Fruit fly (Drosophila melanogaster) whole organism, embryonic: ENCODE data around the gene slp1.

ENCODE experiments used
- CG11456 ChIP-seq: fragments of 200-800 bp; sonication (Bioruptor generic); IDR thresholded peaks from 3 replicates; pipeline ENCODE4 v1.3.6; 2022; ENCODE audit warnings: missing biosample characterization, missing genetic modification characterization
- CG15269 ChIP-seq: fragments of 200-800 bp; sonication (Bioruptor generic); optimal IDR thresholded peaks from 2 replicates; lab custom pipeline; 2018; ENCODE audit warnings: missing biosample characterization, mild to moderate bottlenecking, missing genetic modification characterization, moderate library complexity
- CG15696 ChIP-seq: fragments of 200-800 bp; sonication (Bioruptor generic); optimal IDR thresholded peaks from 2 replicates; lab custom pipeline; 2019; ENCODE audit warnings: missing biosample characterization, mild to moderate bottlenecking, missing genetic modification characterization, moderate library complexity
- CG16863 ChIP-seq: fragments of 200-800 bp; sonication (Bioruptor generic); optimal IDR thresholded peaks from 3 replicates; lab custom pipeline; 2016; ENCODE audit warnings: missing biosample characterization, missing genetic modification characterization
- CG17802 ChIP-seq: fragments of 200-800 bp; sonication (Bioruptor generic); optimal IDR thresholded peaks from 2 replicates; lab custom pipeline; 2018; ENCODE audit warnings: missing biosample characterization, mild to moderate bottlenecking, missing genetic modification characterization, moderate library complexity
- CG18262 ChIP-seq: fragments of 200-800 bp; optimal IDR thresholded peaks from 3 replicates; lab custom pipeline; 2019; ENCODE audit warnings: missing biosample characterization, mild to moderate bottlenecking, missing genetic modification characterization, moderate library complexity
- CG18599 ChIP-seq: fragments of 200-800 bp; sonication (Bioruptor generic); optimal IDR thresholded peaks from 3 replicates; lab custom pipeline; 2017; ENCODE audit warnings: missing biosample characterization, missing genetic modification characterization, mild to moderate bottlenecking, moderate library complexity, missing genetic modification reagents
- CG2889 ChIP-seq: fragments of 200-800 bp; sonication (Bioruptor generic); IDR thresholded peaks from 3 replicates; pipeline ENCODE4 v1.3.6; 2022; ENCODE audit warnings: missing biosample characterization, missing genetic modification characterization
- CG31388 ChIP-seq: fragments of 200-800 bp; sonication (Bioruptor generic); optimal IDR thresholded peaks from 2 replicates; lab custom pipeline; 2016; ENCODE audit warnings: missing biosample characterization, missing genetic modification characterization
- CG4854 ChIP-seq: fragments of 200-800 bp; sonication (Bioruptor generic); optimal IDR thresholded peaks from 2 replicates; lab custom pipeline; 2016; ENCODE audit warnings: missing biosample characterization, missing genetic modification characterization, inconsistent platforms
- CG7372 ChIP-seq: fragments of 200-800 bp; sonication (Bioruptor generic); IDR thresholded peaks from 2 replicates; pipeline ENCODE4 v1.3.6; 2022; ENCODE audit warnings: missing biosample characterization, missing genetic modification characterization
- CG7745 ChIP-seq: fragments of 200-800 bp; sonication (Bioruptor generic); optimal IDR thresholded peaks from 2 replicates; lab custom pipeline; 2018; ENCODE audit warnings: missing biosample characterization, mild to moderate bottlenecking, missing genetic modification characterization, moderate library complexity
- CG7987 ChIP-seq: fragments of 200-800 bp; sonication (Bioruptor generic); optimal IDR thresholded peaks from 2 replicates; lab custom pipeline; 2018; ENCODE audit warnings: missing biosample characterization, mild to moderate bottlenecking, missing genetic modification characterization, moderate library complexity
- CG8388 ChIP-seq: fragments of 200-800 bp; sonication (Bioruptor generic); optimal IDR thresholded peaks from 2 replicates; lab custom pipeline; 2019; ENCODE audit warnings: missing biosample characterization, mild to moderate bottlenecking, missing genetic modification characterization, moderate library complexity
- CG9727 ChIP-seq: fragments of 200-800 bp; sonication (Bioruptor generic); optimal IDR thresholded peaks from 3 replicates; lab custom pipeline; 2017; ENCODE audit warnings: missing biosample characterization, mild to moderate bottlenecking, missing genetic modification characterization
- Chrac-16 ChIP-seq: fragments of 200-800 bp; sonication (Bioruptor generic); optimal IDR thresholded peaks from 3 replicates; lab custom pipeline; 2016; ENCODE audit warnings: missing biosample characterization, missing genetic modification characterization
- Dip3 ChIP-seq: fragments of 200-800 bp; sonication (Bioruptor generic); optimal IDR thresholded peaks from 3 replicates; lab custom pipeline; 2016; ENCODE audit warnings: missing biosample characterization, missing genetic modification characterization
- Fer2 ChIP-seq: fragments of 200-800 bp; sonication (Bioruptor generic); optimal IDR thresholded peaks from 2 replicates; lab custom pipeline; 2018; ENCODE audit warnings: missing biosample characterization, mild to moderate bottlenecking, missing genetic modification characterization, moderate library complexity
- Fer3 ChIP-seq: fragments of 200-800 bp; sonication (Bioruptor generic); optimal IDR thresholded peaks from 2 replicates; lab custom pipeline; 2018; ENCODE audit warnings: missing biosample characterization, mild to moderate bottlenecking, missing genetic modification characterization, moderate library complexity
- HLH54F ChIP-seq: fragments of 200-800 bp; sonication (Bioruptor generic); optimal IDR thresholded peaks from 3 replicates; lab custom pipeline; 2016; ENCODE audit warnings: missing biosample characterization, missing genetic modification characterization
- Hmx ChIP-seq: fragments of 200-800 bp; sonication (Bioruptor generic); optimal IDR thresholded peaks from 2 replicates; lab custom pipeline; 2016; ENCODE audit warnings: missing biosample characterization, missing genetic modification characterization
- Sox100B ChIP-seq: fragments of 200-800 bp; sonication (Bioruptor generic); optimal IDR thresholded peaks from 3 replicates; lab custom pipeline; 2018; ENCODE audit warnings: missing biosample characterization, mild to moderate bottlenecking, missing genetic modification characterization
- TFAM ChIP-seq: fragments of 200-800 bp; sonication (Bioruptor generic); optimal IDR thresholded peaks from 2 replicates; lab custom pipeline; 2017; ENCODE audit warnings: missing biosample characterization, missing genetic modification characterization, inconsistent platforms
- Trl ChIP-seq, 3 experiments: fragments of >200 bp in 2 of 3; fragments of 200-800 bp in 1 of 3; sonication (Bioruptor generic) in 1 of 3; optimal IDR thresholded peaks; 2 replicates in 1 of 3; 3 replicates in 2 of 3; lab custom pipeline; 2016 to 2017; ENCODE audit warnings: missing biosample characterization in 1 of 3, missing genetic modification characterization in 1 of 3
- YL-1 ChIP-seq: fragments of 200-800 bp; sonication (Bioruptor generic); optimal IDR thresholded peaks from 3 replicates; lab custom pipeline; 2017; ENCODE audit warnings: missing biosample characterization, mild to moderate bottlenecking, missing genetic modification characterization
- ap ChIP-seq: fragments of 200-800 bp; sonication (Bioruptor generic); IDR thresholded peaks from 2 replicates; pipeline ENCODE4 v1.3.6; 2022; ENCODE audit warnings: missing biosample characterization, missing genetic modification characterization
- az2 ChIP-seq: fragments of 200-800 bp; sonication (Bioruptor generic); optimal IDR thresholded peaks from 3 replicates; lab custom pipeline; 2016; ENCODE audit warnings: missing biosample characterization, missing genetic modification characterization
- croc ChIP-seq: fragments of 200-800 bp; sonication (Bioruptor generic); conservative IDR thresholded peaks from 3 replicates; pipeline ENCODE4 v1.3.6; 2022; ENCODE audit warnings: missing biosample characterization, missing genetic modification characterization
- da ChIP-seq: fragments of 200-800 bp; sonication (Bioruptor generic); optimal IDR thresholded peaks from 2 replicates; lab custom pipeline; 2016; ENCODE audit warnings: missing biosample characterization, missing genetic modification characterization
- dati ChIP-seq: fragments of 200-800 bp; sonication (Bioruptor generic); IDR thresholded peaks from 2 replicates; pipeline ENCODE4 v1.3.6; 2022; ENCODE audit warnings: missing biosample characterization, missing genetic modification characterization
- disco-r ChIP-seq: fragments of 200-800 bp; sonication (Bioruptor generic); optimal IDR thresholded peaks from 2 replicates; lab custom pipeline; 2016; ENCODE audit warnings: missing biosample characterization, missing genetic modification characterization
- dpn ChIP-seq, 2 experiments: fragments of 200-800 bp; sonication (Bioruptor generic); optimal IDR thresholded peaks; 3 replicates each; lab custom pipeline; 2016; ENCODE audit warnings: missing biosample characterization in 2 of 2, missing genetic modification characterization in 2 of 2
- exex ChIP-seq: fragments of 200-800 bp; sonication (Bioruptor generic); optimal IDR thresholded peaks from 4 replicates; lab custom pipeline; 2018; ENCODE audit warnings: missing biosample characterization, mild to moderate bottlenecking, missing genetic modification characterization, moderate library complexity
- fd64A ChIP-seq: fragments of 200-800 bp; sonication (Bioruptor generic); optimal IDR thresholded peaks from 3 replicates; lab custom pipeline; 2018; ENCODE audit warnings: missing biosample characterization, mild to moderate bottlenecking, missing genetic modification characterization
- fd96Cb ChIP-seq: fragments of 200-800 bp; sonication (Bioruptor generic); optimal IDR thresholded peaks from 2 replicates; lab custom pipeline; 2018; ENCODE audit warnings: missing biosample characterization, mild to moderate bottlenecking, missing genetic modification characterization, moderate library complexity
- gro ChIP-seq: fragments of 200-800 bp; sonication (Bioruptor generic); optimal IDR thresholded peaks from 2 replicates; lab custom pipeline; 2016; ENCODE audit warnings: missing biosample characterization, missing genetic modification characterization
- gsb-n ChIP-seq: fragments of 200-800 bp; sonication (Bioruptor generic); optimal IDR thresholded peaks from 3 replicates; lab custom pipeline; 2018; ENCODE audit warnings: missing biosample characterization, mild to moderate bottlenecking, missing genetic modification characterization
- gt ChIP-seq: fragments of 200-800 bp; sonication (Bioruptor generic); IDR thresholded peaks from 2 replicates; pipeline ENCODE4 v1.3.6; 2022; ENCODE audit warnings: missing biosample characterization, missing genetic modification characterization
- ken ChIP-seq: fragments of 200-800 bp; sonication (Bioruptor generic); IDR thresholded peaks from 3 replicates; pipeline ENCODE4 v1.3.6; 2022; ENCODE audit warnings: missing biosample characterization, missing genetic modification characterization
- kni ChIP-seq: fragments of 200-800 bp; sonication (Bioruptor generic); optimal IDR thresholded peaks from 3 replicates; lab custom pipeline; 2017; ENCODE audit warnings: mild to moderate bottlenecking, missing biosample characterization, missing genetic modification reagents, missing genetic modification characterization
- lbe ChIP-seq: fragments of 200-800 bp; sonication (Bioruptor generic); optimal IDR thresholded peaks from 2 replicates; lab custom pipeline; 2016; ENCODE audit warnings: missing biosample characterization, mild to moderate bottlenecking, missing genetic modification characterization
- maf-S ChIP-seq: fragments of 200-800 bp; sonication (Bioruptor generic); optimal IDR thresholded peaks from 2 replicates; lab custom pipeline; 2016; ENCODE audit warnings: missing biosample characterization, missing genetic modification characterization
- nerfin-1 ChIP-seq: fragments of 200-800 bp; sonication (Bioruptor generic); optimal IDR thresholded peaks from 3 replicates; lab custom pipeline; 2019; ENCODE audit warnings: missing biosample characterization, mild to moderate bottlenecking, missing genetic modification characterization, moderate library complexity
- oc ChIP-seq: fragments of 200-800 bp; sonication (Bioruptor generic); optimal IDR thresholded peaks from 2 replicates; lab custom pipeline; 2018; ENCODE audit warnings: missing biosample characterization, mild to moderate bottlenecking, missing genetic modification characterization, moderate library complexity
- pita ChIP-seq: fragments of 200-800 bp; sonication (Bioruptor generic); optimal IDR thresholded peaks from 2 replicates; lab custom pipeline; 2017; ENCODE audit warnings: missing biosample characterization, mild to moderate bottlenecking, missing genetic modification characterization
- pum ChIP-seq: fragments of 200-800 bp; sonication (Bioruptor generic); optimal IDR thresholded peaks from 2 replicates; lab custom pipeline; 2016; ENCODE audit warnings: missing biosample characterization, missing genetic modification characterization
- salm ChIP-seq: fragments of 200-800 bp; sonication (Bioruptor generic); optimal IDR thresholded peaks from 2 replicates; lab custom pipeline; 2018; ENCODE audit warnings: missing biosample characterization, mild to moderate bottlenecking, missing genetic modification characterization
- sisA ChIP-seq: fragments of 200-800 bp; sonication (Bioruptor generic); IDR thresholded peaks from 2 replicates; pipeline ENCODE4 v1.3.6; 2022; ENCODE audit warnings: missing biosample characterization, missing genetic modification characterization
- slp2 ChIP-seq: fragments of 200-800 bp; sonication (Bioruptor generic); optimal IDR thresholded peaks from 2 replicates; lab custom pipeline; 2016; ENCODE audit warnings: missing biosample characterization, missing genetic modification characterization
- ssp ChIP-seq: fragments of 200-800 bp; sonication (Bioruptor generic); IDR thresholded peaks from 2 replicates; pipeline ENCODE4 v1.3.6; 2022; ENCODE audit warnings: missing biosample characterization, missing genetic modification characterization
- tap ChIP-seq: fragments of 200-800 bp; optimal IDR thresholded peaks from 3 replicates; lab custom pipeline; 2019; ENCODE audit warnings: missing biosample characterization, mild to moderate bottlenecking, missing genetic modification characterization, moderate library complexity

Gene slp1

DNA sequence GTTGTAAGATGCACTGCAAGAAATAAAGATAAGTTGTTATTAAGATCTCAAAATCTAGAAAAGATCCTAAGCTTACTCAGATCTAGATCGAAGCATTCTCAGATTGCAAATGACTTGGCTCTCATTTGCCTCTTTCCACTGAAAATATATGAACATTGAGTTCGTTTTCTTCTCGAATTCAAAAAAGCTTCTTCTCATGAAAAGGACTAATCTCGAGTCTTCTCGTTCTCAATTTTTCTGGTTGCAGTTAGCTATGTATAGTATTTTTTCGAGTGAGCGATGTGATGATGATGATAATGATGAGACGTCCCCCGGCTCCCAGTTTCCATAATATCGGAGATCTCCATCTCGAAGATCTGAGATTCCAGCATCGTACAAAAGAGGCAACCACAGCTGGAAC lies 30.9 kb downstream of the slp1 start (continued):
- TF ChIP-seq sisA (GFP tag; lab: Robert Waterston, UW) (peak; percentile 50), CG16863 (GFP tag; lab: Kevin White, UChicago) (peak; percentile 46), disco-r (no peak), CG9727 (peak; percentile 43), tap (tag; lab: Kevin White, UChicago) (no peak), croc (GFP tag; lab: Robert Waterston, UW) (peak; percentile 52; the same call in 1 of the 3 replicates), CG11456 (GFP tag; lab: Robert Waterston, UW) (no peak), slp2 (GFP tag; lab: Kevin White, UChicago) (peak; percentile 3), CG15696 (peak; percentile 45), pum (GFP tag; lab: Kevin White, UChicago) (peak; percentile 12), exex (tag; lab: Kevin White, UChicago) (no peak), TFAM (no peak), az2 (GFP tag; lab: Kevin White, UChicago) (peak; percentile 39), CG8388 (GFP tag; lab: Kevin White, UChicago) (peak; percentile 63), gt (no peak), CG2889 (no peak), YL-1 (no peak), Fer3 (tag; lab: Kevin White, UChicago) (no peak), CG7372 (GFP tag; lab: Robert Waterston, UW) (no peak), oc (tag; lab: Kevin White, UChicago) (no peak), CG31388 (GFP tag; lab: Kevin White, UChicago) (no peak), CG17802 (tag; lab: Kevin White, UChicago) (no peak), dpn (GFP tag; optimal IDR thresholded peaks at IDR 0.05; lab: Kevin White, UChicago) (peak in 1 of 2 experiments; percentile 30), gsb-n (tag; lab: Kevin White, UChicago) (no peak), CG4854 (GFP tag; lab: Kevin White, UChicago) (no peak), dati (GFP tag; lab: Robert Waterston, UW) (no peak), Fer2 (tag; lab: Kevin White, UChicago) (no peak), gro (GFP tag; lab: Kevin White, UChicago) (no peak), salm (tag; lab: Kevin White, UChicago) (no peak), CG7745 (tag; lab: Kevin White, UChicago) (no peak), ap (no peak), CG15269 (tag; lab: Kevin White, UChicago) (no peak), kni (peak; percentile 32), Trl (optimal IDR thresholded peaks at IDR 0.05; lab: Kevin White, UChicago) (no peak), Trl (GFP tag; optimal IDR thresholded peaks at IDR 0.05; lab: Kevin White, UChicago) (peak; percentile 42), CG7987 (no peak), Hmx (GFP tag; lab: Kevin White, UChicago) (no peak), fd96Cb (tag; lab: Kevin White, UChicago) (peak; percentile 50), lbe (GFP tag; lab: Kevin White, UChicago) (no peak), HLH54F (no peak), CG18599 (GFP tag; lab: Kevin White, UChicago) (no peak), Sox100B (peak; percentile 40), pita (GFP tag; lab: Kevin White, UChicago) (no peak), da (GFP tag; lab: Kevin White, UChicago) (no peak), maf-S (GFP tag; lab: Kevin White, UChicago) (no peak), ken (GFP tag; lab: Robert Waterston, UW) (0 out of 3 replicates have a peak, but pooled peaks have one; percentile 45), ssp (GFP tag; lab: Robert Waterston, UW) (peak; percentile 26; the same call in 1 of the 2 replicates), nerfin-1 (peak; percentile 37), Dip3 (GFP tag; lab: Kevin White, UChicago) (no peak), CG18262 (tag; lab: Kevin White, UChicago) (peak; percentile 82), Chrac-16 (GFP tag; lab: Kevin White, UChicago) (peak; percentile 9), fd64A (GFP tag; lab: Kevin White, UChicago) (peak; percentile 0)
